Worm (Caenorhabditis elegans) whole organism, L2 larva: ENCODE data around the gene rrf-3.
A peak's percentile ranks its signal among the peaks of the same experiment; 100 is the strongest.

Experiments
- C34F6.9 ChIP-seq: fragments of 150-350 bp; optimal IDR thresholded peaks from 2 replicates; lab custom pipeline; 2014; ENCODE audit warnings: missing biosample characterization, missing genetic modification characterization
- F13H6.1 ChIP-seq: sonication (generic microtip); optimal IDR thresholded peaks from 2 replicates; lab custom pipeline; 2016; ENCODE audit warnings: missing genetic modification characterization, missing compliant biosample characterization
- ZK546.5 ChIP-seq: sonication (generic microtip); optimal IDR thresholded peaks from 2 replicates; lab custom pipeline; 2017; ENCODE audit warnings: missing biosample characterization, missing genetic modification characterization
- alr-1 ChIP-seq: fragments of 150-350 bp; optimal IDR thresholded peaks from 2 replicates; lab custom pipeline; 2014; ENCODE audit warnings: missing biosample characterization, missing genetic modification characterization
- aly-2 ChIP-seq: fragments of 150-350 bp; optimal IDR thresholded peaks from 2 replicates; lab custom pipeline; 2014; ENCODE audit warnings: missing biosample characterization, missing genetic modification characterization
- ceh-16 ChIP-seq: fragments of 150-350 bp; optimal IDR thresholded peaks from 2 replicates; lab custom pipeline; 2014; ENCODE audit warnings: missing biosample characterization, missing genetic modification characterization
- crh-2 ChIP-seq: sonication (generic microtip); optimal IDR thresholded peaks from 2 replicates; lab custom pipeline; 2017; ENCODE audit warnings: missing biosample characterization, missing genetic modification characterization
- dmd-4 ChIP-seq: sonication (generic microtip); optimal IDR thresholded peaks from 2 replicates; lab custom pipeline; 2017; ENCODE audit warnings: missing biosample characterization, missing genetic modification characterization
- egl-27 ChIP-seq: sonication (generic microtip); optimal IDR thresholded peaks from 3 replicates; lab custom pipeline; 2017; ENCODE audit warnings: missing biosample characterization, missing genetic modification reagents, missing genetic modification characterization
- elt-1 ChIP-seq: fragments of 150-350 bp; optimal IDR thresholded peaks from 2 replicates; lab custom pipeline; 2014; ENCODE audit warnings: missing biosample characterization, missing genetic modification characterization
- elt-3 ChIP-seq: sonication (generic microtip); optimal IDR thresholded peaks from 2 replicates; lab custom pipeline; 2017; ENCODE audit warnings: missing biosample characterization, missing genetic modification characterization
- gmeb-1 ChIP-seq: fragments of 150-350 bp; optimal IDR thresholded peaks from 2 replicates; lab custom pipeline; 2014; ENCODE audit warnings: missing biosample characterization, missing genetic modification characterization
- lin-13 ChIP-seq: fragments of 150-350 bp; optimal IDR thresholded peaks from 2 replicates; lab custom pipeline; 2014; ENCODE audit warnings: missing biosample characterization, missing genetic modification reagents, missing genetic modification characterization
- lsy-2 ChIP-seq, 2 experiments: fragments of 150-350 bp in 1 of 2; sonication (generic microtip) in 1 of 2; optimal IDR thresholded peaks; 2 replicates each; lab custom pipeline; 2014 to 2017; ENCODE audit warnings: missing biosample characterization in 2 of 2, missing genetic modification characterization in 2 of 2
- mab-5 ChIP-seq: fragments of 150-350 bp; optimal IDR thresholded peaks from 2 replicates; lab custom pipeline; 2014; ENCODE audit warnings: missing biosample characterization, missing genetic modification characterization
- mbf-1 ChIP-seq: sonication (generic microtip); optimal IDR thresholded peaks from 2 replicates; lab custom pipeline; 2017; ENCODE audit warnings: missing biosample characterization, missing genetic modification characterization
- mdl-1 ChIP-seq, 2 experiments: fragments of 150-350 bp in 1 of 2; sonication (generic microtip) in 1 of 2; optimal IDR thresholded peaks; 2 replicates each; lab custom pipeline; 2017; ENCODE audit warnings: missing biosample characterization in 2 of 2, missing genetic modification characterization in 2 of 2
- nhr-11 ChIP-seq: fragments of 150-350 bp; optimal IDR thresholded peaks from 2 replicates; lab custom pipeline; 2014; ENCODE audit warnings: missing biosample characterization, missing genetic modification characterization
- nhr-129 ChIP-seq: fragments of 150-350 bp; optimal IDR thresholded peaks from 2 replicates; lab custom pipeline; 2014; ENCODE audit warnings: missing biosample characterization, missing genetic modification characterization
- nhr-21 ChIP-seq: fragments of 150-350 bp; optimal IDR thresholded peaks from 2 replicates; lab custom pipeline; 2014; ENCODE audit warnings: missing biosample characterization, missing genetic modification characterization
- nhr-237 ChIP-seq: fragments of 150-350 bp; optimal IDR thresholded peaks from 2 replicates; lab custom pipeline; 2014; ENCODE audit warnings: missing biosample characterization, missing genetic modification characterization
- nhr-25 ChIP-seq: fragments of 150-350 bp; sonication (generic microtip); optimal IDR thresholded peaks from 3 replicates; lab custom pipeline; 2014; ENCODE audit warnings: missing biosample characterization, missing genetic modification characterization
- peb-1 ChIP-seq: fragments of 150-350 bp; optimal IDR thresholded peaks from 2 replicates; lab custom pipeline; 2014; ENCODE audit warnings: missing biosample characterization, missing genetic modification characterization
- sem-4 ChIP-seq: fragments of 150-350 bp; optimal IDR thresholded peaks from 2 replicates; lab custom pipeline; 2014; ENCODE audit warnings: missing biosample characterization, missing genetic modification reagents, missing genetic modification characterization
- sma-3 ChIP-seq: sonication (generic microtip); optimal IDR thresholded peaks from 2 replicates; lab custom pipeline; 2016; ENCODE audit warnings: missing genetic modification reagents, missing genetic modification characterization, missing compliant biosample characterization
- sma-9 ChIP-seq, 2 experiments: fragments of 150-350 bp in 1 of 2; sonication (generic microtip) in 1 of 2; optimal IDR thresholded peaks; 2 replicates each; lab custom pipeline; 2014 to 2016; ENCODE audit warnings: missing genetic modification characterization in 2 of 2, mild to moderate bottlenecking in 1 of 2, missing biosample characterization in 1 of 2, missing compliant biosample characterization in 1 of 2, missing genetic modification reagents in 1 of 2, moderate library complexity in 1 of 2
- snpc-4 ChIP-seq: fragments of 150-350 bp; optimal IDR thresholded peaks from 2 replicates; lab custom pipeline; 2014; ENCODE audit warnings: missing biosample characterization, missing genetic modification characterization
- unc-55 ChIP-seq: fragments of 150-350 bp; sonication (generic microtip); optimal IDR thresholded peaks from 3 replicates; lab custom pipeline; 2014; ENCODE audit warnings: missing biosample characterization, missing genetic modification reagents, missing genetic modification characterization
- unc-62 ChIP-seq: fragments of 150-350 bp; optimal IDR thresholded peaks from 2 replicates; lab custom pipeline; 2014; ENCODE audit warnings: missing biosample characterization, missing genetic modification reagents, missing genetic modification characterization
- zag-1 ChIP-seq: fragments of 150-350 bp; optimal IDR thresholded peaks from 2 replicates; lab custom pipeline; 2014; ENCODE audit warnings: missing biosample characterization, missing genetic modification characterization
- ztf-1 ChIP-seq: fragments of 200-800 bp; sonication (Bioruptor generic); conservative IDR thresholded peaks from 2 replicates; pipeline ENCODE4 v1.3.6; 2022; ENCODE audit warnings: missing genetic modification characterization, missing compliant biosample characterization
- ztf-11 ChIP-seq: sonication (generic microtip); optimal IDR thresholded peaks from 2 replicates; lab custom pipeline; 2017; ENCODE audit warnings: missing biosample characterization, missing genetic modification characterization
- ztf-4 ChIP-seq: fragments of 150-350 bp; optimal IDR thresholded peaks from 2 replicates; lab custom pipeline; 2014; ENCODE audit warnings: missing biosample characterization, missing genetic modification characterization

Gene rrf-3

DNA sequence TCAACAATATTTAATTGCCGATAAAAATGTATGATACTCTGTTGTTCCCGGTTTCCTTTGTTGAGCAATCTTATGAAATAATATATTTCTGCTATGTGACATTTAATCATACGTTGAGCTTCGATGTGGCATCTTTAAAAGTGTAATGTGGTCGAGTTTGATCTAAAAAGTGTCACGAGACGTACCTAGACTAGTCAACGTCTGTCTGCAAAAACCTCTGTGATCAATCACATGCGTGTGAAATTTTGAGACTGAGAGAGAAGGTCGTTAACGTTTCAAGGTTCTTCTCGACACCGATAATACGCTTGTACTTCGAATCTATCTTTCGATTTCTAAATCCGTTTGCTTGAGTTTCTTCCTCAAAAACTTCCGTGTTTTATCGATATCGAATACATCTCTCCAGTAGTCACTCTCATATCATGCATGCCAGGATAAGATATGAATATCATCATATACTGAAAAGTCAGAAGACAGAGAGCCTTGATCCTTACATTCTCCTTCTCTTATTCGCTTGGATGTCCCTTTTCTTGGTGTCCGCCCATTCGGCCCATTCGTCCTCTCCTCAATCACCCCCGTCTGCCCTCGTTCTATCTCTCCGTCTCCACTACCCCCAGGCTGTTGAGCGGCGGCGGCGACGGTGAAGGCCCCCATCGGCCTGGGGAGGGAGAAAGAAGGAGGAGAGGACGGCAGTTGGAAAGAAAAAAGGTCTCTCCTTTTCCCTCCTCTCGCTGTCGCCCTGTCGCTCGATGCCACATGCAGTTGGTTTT, 33.8 kb upstream of the rrf-3 start (continued):
- TF ChIP-seq crh-2 (tag; lab: Kevin White, UChicago) (peak; percentile 81), ztf-11 (tag; lab: Kevin White, UChicago) (no peak), zag-1 (tag; lab: Kevin White, UChicago) (no peak), ztf-4 (tag; lab: Kevin White, UChicago) (peak; percentile 45), elt-1 (tag; lab: Kevin White, UChicago) (no peak), dmd-4 (tag; lab: Kevin White, UChicago) (no peak), nhr-25 (tag; lab: Kevin White, UChicago) (peak; percentile 92), lin-13 (GFP tag; lab: Kevin White, UChicago) (peak; percentile 1), nhr-237 (tag; lab: Kevin White, UChicago) (no peak), egl-27 (peak; percentile 20), peb-1 (tag; lab: Kevin White, UChicago) (no peak), ZK546.5 (no peak), snpc-4 (no peak), sma-3 (peak; percentile 40)

DNA sequence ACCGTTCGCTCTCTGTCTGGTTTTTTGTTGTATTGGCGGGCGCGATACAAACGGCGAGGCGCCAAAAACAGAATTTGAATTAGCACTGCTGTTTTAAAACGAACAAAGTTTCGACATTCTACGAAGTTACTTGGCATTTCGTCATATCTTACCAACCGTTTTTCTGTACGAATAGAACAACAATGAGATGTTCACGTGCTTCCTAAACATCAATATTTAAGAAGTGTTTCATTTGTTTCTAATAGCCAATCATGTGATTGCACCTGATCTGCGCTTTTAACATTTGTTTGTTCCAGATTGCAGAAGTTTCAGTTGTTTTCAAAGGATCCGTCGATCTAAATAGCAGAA, 33.3 kb upstream of the rrf-3 start:
- TF ChIP-seq sem-4 (tag; lab: Kevin White, UChicago) = peak; percentile 29
- TF ChIP-seq nhr-129 (tag; lab: Kevin White, UChicago) = peak; percentile 10
- TF ChIP-seq nhr-11 (tag; lab: Kevin White, UChicago) = no peak
- TF ChIP-seq, all 48 proteins: peak for 2

DNA sequence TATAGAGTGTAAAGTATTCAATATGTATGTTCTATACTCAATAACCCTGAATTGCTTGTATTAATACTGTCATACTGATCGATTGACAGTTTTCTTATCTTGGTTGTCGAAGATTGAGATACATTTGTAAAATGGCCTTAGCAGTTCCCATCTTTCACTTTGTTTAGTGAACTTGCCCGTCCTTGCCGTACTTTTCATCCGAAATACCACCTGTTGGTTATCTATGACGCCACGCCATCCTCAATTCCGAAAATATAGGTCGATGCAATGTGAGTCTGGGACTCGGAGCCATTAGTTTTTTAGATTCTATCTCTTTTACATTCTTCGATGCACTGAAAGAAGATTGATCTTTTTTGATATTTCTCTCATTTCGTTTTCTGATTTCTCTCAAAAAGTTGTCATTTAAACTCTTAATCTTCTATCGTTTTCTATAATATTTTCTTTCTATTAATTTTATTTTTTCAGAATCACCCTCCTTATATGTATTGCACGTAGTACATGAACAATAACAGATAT, 32.7 kb upstream of the rrf-3 start, which contains the start of gene ulp-4:
Gene ulp-4 (plus strand): TSS at position 466 of the 516 bp plus-strand sequence.
- TF ChIP-seq aly-2 (tag; lab: Kevin White, UChicago) = no peak
- TF ChIP-seq unc-62 = no peak
- TF ChIP-seq F13H6.1 (tag; lab: Kevin White, UChicago) = peak; percentile 67
- TF ChIP-seq crh-2 (tag; lab: Kevin White, UChicago) = peak; percentile 4
- TF ChIP-seq nhr-129 (tag; lab: Kevin White, UChicago) = peak; percentile 45
- TF ChIP-seq lsy-2 (tag; optimal IDR thresholded peaks at IDR 0.05; lab: Kevin White, UChicago) = peak in 1 of 2 experiments; percentile 57
- no peak for TF ChIP-seq elt-1 (tag; lab: Kevin White, UChicago)
- TF ChIP-seq lin-13 (GFP tag; lab: Kevin White, UChicago) = peak; percentile 38
- TF ChIP-seq ceh-16 (tag; lab: Kevin White, UChicago) = peak; percentile 43
- TF ChIP-seq ZK546.5 = no peak
- TF ChIP-seq mab-5 (tag; lab: Kevin White, UChicago) = peak; percentile 72
- no peak for TF ChIP-seq sem-4 (tag; lab: Kevin White, UChicago)
- TF ChIP-seq C34F6.9 = peak; percentile 7
- no peak for TF ChIP-seq ztf-1
- no peak for TF ChIP-seq nhr-25 (tag; lab: Kevin White, UChicago)
- TF ChIP-seq mbf-1 (tag; lab: Kevin White, UChicago) = no peak
- no peak for TF ChIP-seq unc-55
- peak; percentile 70 for TF ChIP-seq sma-9 (GFP tag; optimal IDR thresholded peaks at IDR 0.05; lab: Kevin White, UChicago)
- TF ChIP-seq sma-9 (tag; optimal IDR thresholded peaks at IDR 0.05; lab: Kevin White, UChicago) = no peak
- TF ChIP-seq alr-1 (tag; lab: Kevin White, UChicago) = no peak
- TF ChIP-seq mdl-1 (tag; optimal IDR thresholded peaks at IDR 0.05; lab: Kevin White, UChicago) = no peak

DNA sequence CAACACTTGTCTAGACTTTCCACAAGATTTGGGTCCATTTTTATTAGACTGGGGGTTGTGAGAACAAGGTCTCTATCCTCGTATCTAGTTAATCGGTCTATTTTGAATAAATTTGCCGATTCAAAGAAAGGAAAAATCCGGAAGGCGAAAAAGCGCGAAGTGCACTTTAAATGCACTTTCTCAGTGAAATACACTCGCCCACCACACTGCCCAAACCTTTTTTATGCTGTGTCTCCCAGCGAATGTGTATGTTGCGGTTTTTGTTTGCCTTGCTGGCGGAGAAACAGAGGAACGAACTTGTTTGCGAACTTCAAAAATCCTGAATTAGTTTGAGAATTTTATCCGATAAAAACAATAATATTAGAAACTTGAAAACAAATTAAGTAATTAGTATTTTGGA, 31.5 kb upstream of the rrf-3 start:
- peak; percentile 0 for TF ChIP-seq sma-9 (GFP tag; optimal IDR thresholded peaks at IDR 0.05; lab: Kevin White, UChicago)
- no peak for TF ChIP-seq sma-9 (tag; optimal IDR thresholded peaks at IDR 0.05; lab: Kevin White, UChicago)
- no peak for TF ChIP-seq elt-1 (tag; lab: Kevin White, UChicago)
- no peak for TF ChIP-seq elt-3 (tag; lab: Kevin White, UChicago)
- TF ChIP-seq nhr-21 (tag; lab: Kevin White, UChicago) = no peak
- no peak for TF ChIP-seq nhr-129 (tag; lab: Kevin White, UChicago)
- no peak for TF ChIP-seq gmeb-1
- TF ChIP-seq, all 48 proteins: peak for 1
